Fruit fly (Drosophila melanogaster) whole organism, embryonic: Measurements from ENCODE around the gene mRpL55.

Source experiments
- Blimp-1 ChIP-seq: fragments of 200-800 bp; sonication (Bioruptor generic); optimal IDR thresholded peaks from 3 replicates; lab custom pipeline; 2018; ENCODE audit warnings: missing biosample characterization, missing genetic modification characterization, mild to moderate bottlenecking, moderate library complexity, missing genetic modification reagents
- CG10321 ChIP-seq: fragments of 200-800 bp; sonication (Bioruptor generic); IDR thresholded peaks from 2 replicates; pipeline ENCODE4 v1.3.6; 2022; ENCODE audit warnings: missing biosample characterization, missing genetic modification characterization
- CG10654 ChIP-seq: fragments of 200-800 bp; sonication (Bioruptor generic); optimal IDR thresholded peaks from 2 replicates; lab custom pipeline; 2016; ENCODE audit warnings: missing biosample characterization, missing genetic modification characterization
- CG12219 ChIP-seq: fragments of 200-800 bp; sonication (Bioruptor generic); optimal IDR thresholded peaks from 3 replicates; lab custom pipeline; 2018; ENCODE audit warnings: missing biosample characterization, mild to moderate bottlenecking, missing genetic modification characterization
- CG12769 ChIP-seq: fragments of 200-800 bp; sonication (Bioruptor generic); optimal IDR thresholded peaks from 2 replicates; lab custom pipeline; 2019; ENCODE audit warnings: missing biosample characterization, mild to moderate bottlenecking, missing genetic modification characterization, moderate library complexity
- CG13287 ChIP-seq: fragments of 200-800 bp; sonication (Bioruptor generic); IDR thresholded peaks from 2 replicates; pipeline ENCODE4 v1.3.6; 2022; ENCODE audit warnings: missing biosample characterization, missing genetic modification characterization; ENCODE audit not compliant: partially characterized antibody
- CG15479 ChIP-seq: fragments of 200-800 bp; sonication (Bioruptor generic); optimal IDR thresholded peaks from 3 replicates; lab custom pipeline; 2019; ENCODE audit warnings: missing biosample characterization, mild to moderate bottlenecking, missing genetic modification characterization, moderate library complexity
- CG15601 ChIP-seq: fragments of 200-800 bp; sonication (Bioruptor generic); optimal IDR thresholded peaks from 3 replicates; lab custom pipeline; 2019; ENCODE audit warnings: missing biosample characterization, mild to moderate bottlenecking, missing genetic modification characterization, moderate library complexity
- CG15696 ChIP-seq: fragments of 200-800 bp; sonication (Bioruptor generic); optimal IDR thresholded peaks from 2 replicates; lab custom pipeline; 2019; ENCODE audit warnings: missing biosample characterization, mild to moderate bottlenecking, missing genetic modification characterization, moderate library complexity
- CG17385 ChIP-seq: fragments of 200-800 bp; sonication (Bioruptor generic); optimal IDR thresholded peaks from 3 replicates; lab custom pipeline; 2018; ENCODE audit warnings: missing biosample characterization, mild to moderate bottlenecking, missing genetic modification characterization
- CG2199 ChIP-seq: fragments of 200-800 bp; sonication (Bioruptor generic); IDR thresholded peaks from 3 replicates; pipeline ENCODE4 v1.3.6; 2022; ENCODE audit warnings: missing biosample characterization, missing genetic modification characterization
- CG34224 ChIP-seq: fragments of 200-800 bp; sonication (Bioruptor generic); IDR thresholded peaks from 3 replicates; pipeline ENCODE4 v1.3.6; 2022; ENCODE audit warnings: missing biosample characterization, missing genetic modification characterization; ENCODE audit not compliant: partially characterized antibody
- CG4360 ChIP-seq: fragments of 200-800 bp; sonication (Bioruptor generic); IDR thresholded peaks from 2 replicates; pipeline ENCODE4 v1.3.6; 2022; ENCODE audit warnings: missing biosample characterization, missing genetic modification characterization
- CG6654 ChIP-seq: fragments of 200-800 bp; sonication (Bioruptor generic); optimal IDR thresholded peaks from 2 replicates; lab custom pipeline; 2017; ENCODE audit warnings: missing biosample characterization, mild to moderate bottlenecking, missing genetic modification characterization
- Dip2 ChIP-seq: fragments of 200-800 bp; sonication (Bioruptor generic); IDR thresholded peaks from 2 replicates; pipeline ENCODE4 v1.3.6; 2022; ENCODE audit warnings: missing biosample characterization, missing genetic modification characterization
- Dll ChIP-seq: fragments of 200-800 bp; sonication (Bioruptor generic); IDR thresholded peaks from 4 replicates; pipeline ENCODE4 v1.3.6; 2022; ENCODE audit warnings: missing biosample characterization, missing genetic modification characterization; ENCODE audit not compliant: partially characterized antibody
- Drgx ChIP-seq: fragments of 200-800 bp; sonication (Bioruptor generic); IDR thresholded peaks from 2 replicates; pipeline ENCODE4 v1.3.6; 2022; ENCODE audit warnings: missing biosample characterization, missing genetic modification characterization
- Hr78 ChIP-seq, 2 experiments: fragments of 200-800 bp in 1 of 2; fragments of >200 bp in 1 of 2; sonication (Bioruptor generic) in 1 of 2; optimal IDR thresholded peaks; 2 replicates each; lab custom pipeline; 2017 to 2019; ENCODE audit warnings: missing biosample characterization in 2 of 2, missing genetic modification characterization in 2 of 2, mild to moderate bottlenecking in 1 of 2, moderate library complexity in 1 of 2
- Med ChIP-seq: fragments of 200-800 bp; sonication (Bioruptor generic); peaks from one replicate; lab custom pipeline; 2016; ENCODE audit warnings: missing biosample characterization, missing genetic modification characterization, mild to moderate bottlenecking, inconsistent platforms, moderate library complexity
- Mes4 ChIP-seq: fragments of 200-800 bp; sonication (Bioruptor generic); optimal IDR thresholded peaks from 2 replicates; lab custom pipeline; 2016; ENCODE audit warnings: missing biosample characterization, missing genetic modification characterization
- Pdp1 ChIP-seq, 2 experiments: fragments of 200-800 bp; sonication (Bioruptor generic); optimal IDR thresholded peaks; 3 replicates each; lab custom pipeline; 2016; ENCODE audit warnings: missing biosample characterization in 2 of 2, missing genetic modification characterization in 2 of 2, mild to moderate bottlenecking in 1 of 2, moderate library complexity in 1 of 2
- Taf1 ChIP-seq: fragments of 200-800 bp; sonication (Bioruptor generic); IDR thresholded peaks from 2 replicates; pipeline ENCODE4 v1.3.6; 2022; ENCODE audit warnings: missing biosample characterization, missing genetic modification characterization
- abd-A ChIP-seq: fragments of 200-800 bp; sonication (Bioruptor generic); optimal IDR thresholded peaks from 3 replicates; lab custom pipeline; 2019; ENCODE audit warnings: missing biosample characterization, mild to moderate bottlenecking, missing genetic modification characterization, moderate library complexity
- ara ChIP-seq: fragments of 200-800 bp; sonication (Bioruptor generic); IDR thresholded peaks from 2 replicates; pipeline ENCODE4 v1.3.6; 2022; ENCODE audit warnings: missing biosample characterization, missing genetic modification characterization
- cg ChIP-seq: fragments of 200-800 bp; sonication (Bioruptor generic); optimal IDR thresholded peaks from 3 replicates; lab custom pipeline; 2019; ENCODE audit warnings: missing biosample characterization, mild to moderate bottlenecking, missing genetic modification characterization, moderate library complexity
- chn ChIP-seq: fragments of 200-800 bp; sonication (Bioruptor generic); optimal IDR thresholded peaks from 2 replicates; lab custom pipeline; 2016; ENCODE audit warnings: missing biosample characterization, missing genetic modification characterization
- ci ChIP-seq: fragments of 200-800 bp; sonication (Bioruptor generic); IDR thresholded peaks from 3 replicates; pipeline ENCODE4 v1.3.6; 2022; ENCODE audit warnings: missing biosample characterization, missing genetic modification characterization
- emc ChIP-seq: fragments of 200-800 bp; sonication (Bioruptor generic); optimal IDR thresholded peaks from 2 replicates; lab custom pipeline; 2016; ENCODE audit warnings: missing biosample characterization, missing genetic modification characterization
- eve ChIP-seq, 2 experiments: fragments of >200 bp; optimal IDR thresholded peaks; 2 replicates each; lab custom pipeline; 2017; ENCODE audit warnings: missing biosample characterization in 2 of 2, missing genetic modification characterization in 2 of 2
- hth ChIP-seq: fragments of >200 bp; optimal IDR thresholded peaks from 2 replicates; lab custom pipeline; 2017; ENCODE audit warnings: inconsistent platforms
- kni ChIP-seq: fragments of 200-800 bp; sonication (Bioruptor generic); optimal IDR thresholded peaks from 3 replicates; lab custom pipeline; 2017; ENCODE audit warnings: mild to moderate bottlenecking, missing biosample characterization, missing genetic modification reagents, missing genetic modification characterization
- lola ChIP-seq, 3 experiments: fragments of >200 bp in 2 of 3; fragments of 200-800 bp in 1 of 3; sonication (Bioruptor generic) in 1 of 3; optimal IDR thresholded peaks; 2 replicates each; lab custom pipeline; 2017 to 2019; ENCODE audit warnings: missing biosample characterization in 3 of 3, missing genetic modification characterization in 3 of 3, mild to moderate bottlenecking in 1 of 3, moderate library complexity in 1 of 3
- nau ChIP-seq: fragments of 200-800 bp; sonication (Bioruptor generic); optimal IDR thresholded peaks from 3 replicates; lab custom pipeline; 2017; ENCODE audit warnings: missing biosample characterization, mild to moderate bottlenecking, missing genetic modification characterization, missing genetic modification reagents
- pros ChIP-seq: fragments of 200-800 bp; sonication (Bioruptor generic); optimal IDR thresholded peaks from 3 replicates; lab custom pipeline; 2019; ENCODE audit warnings: missing biosample characterization, mild to moderate bottlenecking, missing genetic modification characterization, moderate library complexity
- sd ChIP-seq: fragments of 200-800 bp; sonication (Bioruptor generic); optimal IDR thresholded peaks from 3 replicates; lab custom pipeline; 2018; ENCODE audit warnings: missing biosample characterization, mild to moderate bottlenecking, missing genetic modification characterization, moderate library complexity
- sens ChIP-seq: fragments of 200-800 bp; sonication (Bioruptor generic); peaks from one replicate; lab custom pipeline; 2016; ENCODE audit warnings: missing biosample characterization, missing genetic modification characterization
- sqz ChIP-seq: fragments of 200-800 bp; sonication (Bioruptor generic); optimal IDR thresholded peaks from 3 replicates; lab custom pipeline; 2018; ENCODE audit warnings: missing biosample characterization, mild to moderate bottlenecking, missing genetic modification characterization
- sr ChIP-seq: fragments of 200-800 bp; sonication (Bioruptor generic); IDR thresholded peaks from 3 replicates; pipeline ENCODE4 v1.3.6; 2022; ENCODE audit warnings: missing biosample characterization, missing genetic modification characterization
- ssp ChIP-seq: fragments of 200-800 bp; sonication (Bioruptor generic); IDR thresholded peaks from 2 replicates; pipeline ENCODE4 v1.3.6; 2022; ENCODE audit warnings: missing biosample characterization, missing genetic modification characterization
- tap ChIP-seq: fragments of 200-800 bp; optimal IDR thresholded peaks from 3 replicates; lab custom pipeline; 2019; ENCODE audit warnings: missing biosample characterization, mild to moderate bottlenecking, missing genetic modification characterization, moderate library complexity
- tna ChIP-seq: fragments of 200-800 bp; sonication (Bioruptor generic); IDR thresholded peaks from 2 replicates; pipeline ENCODE4 v1.3.6; 2022; ENCODE audit warnings: missing biosample characterization, missing genetic modification characterization; ENCODE audit not compliant: partially characterized antibody
- vvl ChIP-seq: fragments of 200-800 bp; sonication (Bioruptor generic); IDR thresholded peaks from 2 replicates; pipeline ENCODE4 v1.3.6; 2022; ENCODE audit warnings: missing biosample characterization, missing genetic modification characterization

mRpL55 gene

DNA sequence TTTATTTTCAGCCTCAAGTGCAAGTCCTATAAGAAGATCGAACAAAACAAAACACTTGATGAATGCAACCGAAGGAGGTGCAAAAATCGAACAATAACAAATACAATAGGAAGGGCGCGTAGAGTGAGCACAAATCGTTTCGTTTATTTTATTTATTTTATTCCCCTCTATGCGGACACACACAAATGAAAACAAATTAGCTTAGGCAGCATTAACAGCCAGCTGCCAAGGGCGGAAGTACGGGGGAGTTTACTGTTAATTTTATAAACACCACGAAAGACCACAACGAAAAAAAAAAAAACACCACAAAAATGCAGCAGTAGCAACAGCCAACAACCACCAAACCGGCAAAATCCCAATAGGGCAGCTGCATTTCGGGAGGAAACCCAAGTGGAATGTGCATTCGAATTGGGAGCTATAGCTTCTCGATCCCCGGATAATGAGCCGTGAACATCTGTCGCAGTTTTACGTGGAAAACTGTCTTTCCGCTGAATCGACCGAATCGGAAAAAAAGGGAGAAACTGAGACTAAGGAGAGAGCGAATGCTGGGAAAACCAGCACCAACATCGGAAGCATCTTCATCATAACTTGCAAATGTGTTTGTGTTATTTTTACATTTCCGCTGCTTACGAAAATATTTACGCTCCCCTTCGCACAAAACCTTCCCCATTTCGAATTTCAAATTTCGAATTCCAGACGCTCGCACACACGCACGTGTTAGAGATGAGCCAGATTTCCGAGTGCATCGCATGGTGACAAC lies 2.2 kb downstream of the mRpL55 start (continued):
- no peak for TF ChIP-seq Drgx (GFP tag; lab: Robert Waterston, UW)

DNA sequence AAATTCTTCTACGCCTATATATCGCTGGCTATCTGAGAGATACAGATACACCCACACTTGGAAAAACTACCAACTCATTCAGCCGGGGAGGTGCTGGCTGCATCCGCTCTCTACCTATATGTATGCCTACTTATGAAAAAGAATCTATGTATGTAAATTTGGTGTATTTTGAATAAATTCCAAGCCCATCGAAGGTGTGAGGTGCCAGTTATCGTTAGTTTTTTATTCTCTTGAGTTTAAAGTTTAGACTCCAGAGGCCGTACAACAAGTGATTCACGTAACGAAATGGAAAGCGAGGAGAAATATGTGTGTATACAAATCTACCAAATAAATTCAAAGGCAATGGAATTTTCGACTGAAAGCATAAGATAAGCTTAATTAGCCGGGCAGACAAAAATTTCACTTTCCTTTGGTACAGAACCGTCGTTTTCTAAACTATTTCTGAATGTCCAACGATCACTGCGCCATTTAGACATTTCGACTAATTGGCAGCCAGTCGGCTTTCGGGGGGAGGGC lies 2.9 kb downstream of the mRpL55 start:
- peak in 1 of 2 experiments; percentile 40 for TF ChIP-seq Pdp1 (GFP tag; optimal IDR thresholded peaks at IDR 0.05; lab: Kevin White, UChicago)
- TF ChIP-seq sd: peak; percentile 91
- TF ChIP-seq eve (GFP tag; optimal IDR thresholded peaks at IDR 0.05; lab: Kevin White, UChicago): peak in 1 of 2 experiments; percentile 72
- peak; percentile 42 for TF ChIP-seq cg (GFP tag; lab: Kevin White, UChicago)
- TF ChIP-seq vvl: peak; percentile 55; the same call in 1 of the 2 replicates
- peak; percentile 95 for TF ChIP-seq Blimp-1 (GFP tag; lab: Kevin White, UChicago)
- no peak for TF ChIP-seq CG15601 (tag; lab: Kevin White, UChicago)
- TF ChIP-seq ssp (GFP tag; lab: Robert Waterston, UW): no peak
- peak; percentile 83 for TF ChIP-seq kni (GFP tag; lab: Kevin White, UChicago)
- TF ChIP-seq sens (GFP tag; lab: Kevin White, UChicago): peak; percentile 48
- peak; percentile 38 for TF ChIP-seq abd-A
- no peak for TF ChIP-seq tap (tag; lab: Kevin White, UChicago)
- no peak for TF ChIP-seq hth (lab: Kevin White, UChicago)
- TF ChIP-seq emc (GFP tag; lab: Kevin White, UChicago): no peak
- no peak for TF ChIP-seq ara
- no peak for TF ChIP-seq chn (GFP tag; lab: Kevin White, UChicago)
- TF ChIP-seq ci (GFP tag; lab: Robert Waterston, UW): 0 out of 3 replicates have a peak, but pooled peaks have one; percentile 57
- peak; percentile 13 for TF ChIP-seq CG12769 (tag; lab: Kevin White, UChicago)
- TF ChIP-seq sr (GFP tag; lab: Robert Waterston, UW): peak; percentile 86
- no peak for TF ChIP-seq nau (GFP tag; lab: Kevin White, UChicago)

DNA sequence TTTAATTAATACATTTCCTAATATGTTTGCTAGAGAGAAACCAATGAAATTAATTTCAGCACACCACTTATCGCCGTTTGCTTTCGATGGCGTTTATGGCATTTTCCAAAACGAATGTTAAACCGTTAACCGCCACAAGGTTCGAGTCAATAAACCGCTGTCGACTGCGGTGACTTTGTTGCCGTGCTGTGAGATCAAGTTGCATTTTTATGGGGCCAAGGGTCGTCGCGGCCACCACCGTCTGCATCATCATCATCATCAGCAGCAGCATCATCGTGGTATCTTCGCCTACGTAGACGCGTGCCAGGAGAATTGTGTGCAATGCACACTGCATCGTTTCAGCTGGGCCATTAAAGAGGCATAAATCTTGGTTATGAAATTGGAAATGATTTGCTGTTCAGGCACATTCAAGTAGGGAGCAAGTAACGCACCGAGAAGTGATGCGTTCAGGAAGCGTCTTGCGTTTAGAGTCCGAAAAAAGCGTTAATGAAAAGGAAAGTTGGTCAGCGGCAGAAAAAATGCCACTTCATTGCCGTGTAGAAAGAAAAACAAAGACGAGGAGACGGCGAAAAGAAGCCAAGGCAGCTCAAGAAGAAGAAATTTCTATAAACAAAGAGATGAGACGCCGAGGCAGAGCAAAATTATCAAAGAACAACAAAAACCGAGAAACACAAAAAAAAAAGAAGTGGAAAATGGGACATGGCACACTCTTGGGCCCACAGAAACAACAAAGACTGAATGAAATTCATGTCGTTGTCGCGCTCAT lies 3.5 kb downstream of the mRpL55 start:
- no peak for TF ChIP-seq Dip2 (GFP tag; lab: Robert Waterston, UW)
- no peak for TF ChIP-seq CG15696 (tag; lab: Kevin White, UChicago)
- TF ChIP-seq Blimp-1 (GFP tag; lab: Kevin White, UChicago): peak; percentile 86
- no peak for TF ChIP-seq CG10654 (GFP tag; lab: Kevin White, UChicago)
- no peak for TF ChIP-seq eve (GFP tag; optimal IDR thresholded peaks at IDR 0.05; lab: Kevin White, UChicago)
- TF ChIP-seq CG4360 (GFP tag; lab: Robert Waterston, UW): peak; percentile 63
- 0 out of 2 replicates have a peak, but pooled peaks have one; percentile 29 for TF ChIP-seq tna
- TF ChIP-seq pros: peak; percentile 58
- no peak for TF ChIP-seq CG15479 (GFP tag; lab: Kevin White, UChicago)
- peak; percentile 61 for TF ChIP-seq CG17385
- TF ChIP-seq lola (GFP tag; optimal IDR thresholded peaks at IDR 0.05; lab: Kevin White, UChicago): no peak
- TF ChIP-seq Taf1 (GFP tag; lab: Robert Waterston, UW): no peak
- TF ChIP-seq CG2199 (GFP tag; lab: Robert Waterston, UW): peak; percentile 72; the same call in 2 of the 3 replicates
- no peak for TF ChIP-seq Mes4 (GFP tag; lab: Kevin White, UChicago)
- no peak for TF ChIP-seq CG10321
- TF ChIP-seq sr (GFP tag; lab: Robert Waterston, UW): 0 out of 3 replicates have a peak, but pooled peaks have one; percentile 43
- TF ChIP-seq CG34224 (GFP tag; lab: Robert Waterston, UW): no peak
- TF ChIP-seq CG13287 (GFP tag; lab: Robert Waterston, UW): no peak
- peak; percentile 44 for TF ChIP-seq sqz (GFP tag; lab: Kevin White, UChicago)
- peak; percentile 18 for TF ChIP-seq Med
- TF ChIP-seq CG12219 (GFP tag; lab: Kevin White, UChicago): no peak
- no peak for TF ChIP-seq CG6654 (GFP tag; lab: Kevin White, UChicago)
- TF ChIP-seq Dll (GFP tag; lab: Robert Waterston, UW): no peak
- TF ChIP-seq Hr78 (GFP tag; optimal IDR thresholded peaks at IDR 0.05; lab: Kevin White, UChicago): peak in 1 of 2 experiments; percentile 94
